Fruit fly (Drosophila melanogaster) whole organism, embryonic: ENCODE measurements around the gene Ripalpha.

ENCODE experiments used
- BtbVII ChIP-seq: fragments of 200-800 bp; sonication (Bioruptor generic); optimal IDR thresholded peaks from 3 replicates; lab custom pipeline; 2017; ENCODE audit warnings: missing biosample characterization, mild to moderate bottlenecking, missing genetic modification characterization
- CG12104 ChIP-seq: fragments of 200-800 bp; sonication (Bioruptor generic); optimal IDR thresholded peaks from 3 replicates; lab custom pipeline; 2016; ENCODE audit warnings: missing biosample characterization, missing genetic modification characterization
- CG13296 ChIP-seq: fragments of 200-800 bp; sonication (Bioruptor generic); optimal IDR thresholded peaks from 3 replicates; lab custom pipeline; 2018; ENCODE audit warnings: missing biosample characterization, mild to moderate bottlenecking, missing genetic modification characterization
- CG15696 ChIP-seq: fragments of 200-800 bp; sonication (Bioruptor generic); optimal IDR thresholded peaks from 2 replicates; lab custom pipeline; 2019; ENCODE audit warnings: missing biosample characterization, mild to moderate bottlenecking, missing genetic modification characterization, moderate library complexity
- CG17829 ChIP-seq: fragments of 200-800 bp; optimal IDR thresholded peaks from 2 replicates; lab custom pipeline; 2019; ENCODE audit warnings: missing biosample characterization, mild to moderate bottlenecking, missing genetic modification characterization, moderate library complexity
- CG18011 ChIP-seq: fragments of 200-800 bp; sonication (Bioruptor generic); optimal IDR thresholded peaks from 2 replicates; lab custom pipeline; 2017; ENCODE audit warnings: missing biosample characterization, missing genetic modification characterization, mild to moderate bottlenecking, moderate library complexity, missing genotype
- CG1832 ChIP-seq: fragments of 200-800 bp; sonication (Bioruptor generic); optimal IDR thresholded peaks from 2 replicates; lab custom pipeline; 2017; ENCODE audit warnings: missing biosample characterization, mild to moderate bottlenecking, missing genetic modification characterization, inconsistent platforms
- CG2116 ChIP-seq: fragments of 200-800 bp; sonication (Bioruptor generic); optimal IDR thresholded peaks from 3 replicates; lab custom pipeline; 2018; ENCODE audit warnings: missing biosample characterization, mild to moderate bottlenecking, missing genetic modification characterization
- CG33557 ChIP-seq: fragments of 200-800 bp; sonication (Bioruptor generic); optimal IDR thresholded peaks from 2 replicates; lab custom pipeline; 2019; ENCODE audit warnings: missing biosample characterization, mild to moderate bottlenecking, missing genetic modification characterization, moderate library complexity
- CG3407 ChIP-seq: fragments of 200-800 bp; sonication (Bioruptor generic); optimal IDR thresholded peaks from 2 replicates; lab custom pipeline; 2018; ENCODE audit warnings: missing biosample characterization, mild to moderate bottlenecking, missing genetic modification characterization
- CG3838 ChIP-seq: fragments of 200-800 bp; sonication (Bioruptor generic); optimal IDR thresholded peaks from 3 replicates; lab custom pipeline; 2016; ENCODE audit warnings: missing biosample characterization, missing genetic modification characterization
- CG6765 ChIP-seq: fragments of 200-800 bp; sonication (Bioruptor generic); optimal IDR thresholded peaks from 3 replicates; lab custom pipeline; 2017; ENCODE audit warnings: missing biosample characterization, mild to moderate bottlenecking, missing genetic modification characterization
- CG7357 ChIP-seq: fragments of 200-800 bp; sonication (Bioruptor generic); IDR thresholded peaks from 3 replicates; pipeline ENCODE4 v1.3.6; 2022; ENCODE audit warnings: missing biosample characterization, missing genetic modification characterization
- CTCF ChIP-seq: fragments of 200-800 bp; sonication (Bioruptor generic); optimal IDR thresholded peaks from 2 replicates; lab custom pipeline; 2017; ENCODE audit warnings: missing biosample characterization, mild to moderate bottlenecking, missing genetic modification characterization, moderate library complexity
- Dll ChIP-seq: fragments of 200-800 bp; sonication (Bioruptor generic); IDR thresholded peaks from 4 replicates; pipeline ENCODE4 v1.3.6; 2022; ENCODE audit warnings: missing biosample characterization, missing genetic modification characterization; ENCODE audit not compliant: partially characterized antibody
- Dp ChIP-seq: fragments of 200-800 bp; sonication (Bioruptor generic); optimal IDR thresholded peaks from 2 replicates; lab custom pipeline; 2018; ENCODE audit warnings: missing biosample characterization, mild to moderate bottlenecking, missing genetic modification characterization, moderate library complexity
- Ets97D ChIP-seq: fragments of 200-800 bp; sonication (Bioruptor generic); optimal IDR thresholded peaks from 3 replicates; lab custom pipeline; 2016; ENCODE audit warnings: missing biosample characterization, missing genetic modification characterization
- Gsc ChIP-seq: fragments of 200-800 bp; sonication (Bioruptor generic); IDR thresholded peaks from 2 replicates; pipeline ENCODE4 v1.3.6; 2022; ENCODE audit warnings: missing biosample characterization, missing genetic modification characterization
- HHEX ChIP-seq: fragments of 200-800 bp; sonication (Bioruptor generic); optimal IDR thresholded peaks from 3 replicates; lab custom pipeline; 2017; ENCODE audit warnings: missing biosample characterization, mild to moderate bottlenecking, missing genetic modification characterization, missing genetic modification reagents
- Hsf ChIP-seq: fragments of 200-800 bp; sonication (Bioruptor generic); optimal IDR thresholded peaks from 3 replicates; lab custom pipeline; 2016; ENCODE audit warnings: missing biosample characterization, missing genetic modification characterization
- Lpt ChIP-seq: fragments of >200 bp; optimal IDR thresholded peaks from 2 replicates; lab custom pipeline; 2018; ENCODE audit warnings: missing biosample characterization, missing genetic modification characterization
- Mad ChIP-seq: fragments of 200-800 bp; sonication (Bioruptor generic); optimal IDR thresholded peaks from 2 replicates; lab custom pipeline; 2016; ENCODE audit warnings: missing biosample characterization, missing genetic modification characterization
- Meics ChIP-seq: fragments of 200-800 bp; sonication (Bioruptor generic); optimal IDR thresholded peaks from 2 replicates; lab custom pipeline; 2017; ENCODE audit warnings: missing biosample characterization, mild to moderate bottlenecking, missing genetic modification characterization
- Oli ChIP-seq: fragments of 200-800 bp; sonication (Bioruptor generic); optimal IDR thresholded peaks from 2 replicates; lab custom pipeline; 2018; ENCODE audit warnings: missing biosample characterization, mild to moderate bottlenecking, missing genetic modification characterization, moderate library complexity
- Opbp ChIP-seq: fragments of 200-800 bp; sonication (Bioruptor generic); IDR thresholded peaks from 3 replicates; pipeline ENCODE4 v1.3.6; 2022; ENCODE audit warnings: missing biosample characterization, missing genetic modification characterization; ENCODE audit not compliant: partially characterized antibody
- Ravus ChIP-seq: fragments of 200-800 bp; sonication (Bioruptor generic); IDR thresholded peaks from 2 replicates; pipeline ENCODE4 v1.3.6; 2022; ENCODE audit warnings: missing biosample characterization, missing genetic modification characterization
- cad ChIP-seq: fragments of >200 bp; optimal IDR thresholded peaks from 2 replicates; lab custom pipeline; 2017; ENCODE audit warnings: missing biosample characterization, missing genetic modification characterization
- ci ChIP-seq: fragments of 200-800 bp; sonication (Bioruptor generic); IDR thresholded peaks from 3 replicates; pipeline ENCODE4 v1.3.6; 2022; ENCODE audit warnings: missing biosample characterization, missing genetic modification characterization
- corto ChIP-seq: fragments of 200-800 bp; sonication (Bioruptor generic); optimal IDR thresholded peaks from 2 replicates; lab custom pipeline; 2016; ENCODE audit warnings: missing biosample characterization, mild to moderate bottlenecking, missing genetic modification characterization, moderate library complexity
- croc ChIP-seq: fragments of 200-800 bp; sonication (Bioruptor generic); conservative IDR thresholded peaks from 3 replicates; pipeline ENCODE4 v1.3.6; 2022; ENCODE audit warnings: missing biosample characterization, missing genetic modification characterization
- dimm ChIP-seq: fragments of 200-800 bp; sonication (Bioruptor generic); IDR thresholded peaks from 2 replicates; pipeline ENCODE4 v1.3.6; 2022; ENCODE audit warnings: missing biosample characterization, missing genetic modification characterization
- dysf ChIP-seq: fragments of 200-800 bp; sonication (Bioruptor generic); IDR thresholded peaks from 3 replicates; pipeline ENCODE4 v1.3.6; 2022; ENCODE audit warnings: missing biosample characterization, missing genetic modification characterization
- en ChIP-seq: fragments of 200-800 bp; sonication (Bioruptor generic); optimal IDR thresholded peaks from 2 replicates; lab custom pipeline; 2016; ENCODE audit warnings: missing biosample characterization, missing genetic modification characterization
- esg ChIP-seq: fragments of 200-800 bp; sonication (Bioruptor generic); conservative IDR thresholded peaks from 2 replicates; pipeline ENCODE4 v1.3.6; 2022; ENCODE audit warnings: missing biosample characterization, missing genetic modification characterization
- fu2 ChIP-seq: fragments of 200-800 bp; sonication (Bioruptor generic); optimal IDR thresholded peaks from 2 replicates; lab custom pipeline; 2016; ENCODE audit warnings: missing biosample characterization, missing genetic modification characterization
- grau ChIP-seq: fragments of 200-800 bp; optimal IDR thresholded peaks from 3 replicates; lab custom pipeline; 2019; ENCODE audit warnings: missing biosample characterization, mild to moderate bottlenecking, missing genetic modification characterization, moderate library complexity
- jing ChIP-seq: fragments of 200-800 bp; sonication (Bioruptor generic); optimal IDR thresholded peaks from 2 replicates; lab custom pipeline; 2018; ENCODE audit warnings: missing biosample characterization, mild to moderate bottlenecking, missing genetic modification characterization
- kay ChIP-seq: fragments of 200-800 bp; sonication (Bioruptor generic); optimal IDR thresholded peaks from 2 replicates; lab custom pipeline; 2016; ENCODE audit warnings: missing biosample characterization, missing genetic modification characterization
- lbe ChIP-seq: fragments of 200-800 bp; sonication (Bioruptor generic); optimal IDR thresholded peaks from 2 replicates; lab custom pipeline; 2016; ENCODE audit warnings: missing biosample characterization, mild to moderate bottlenecking, missing genetic modification characterization
- nau ChIP-seq: fragments of 200-800 bp; sonication (Bioruptor generic); optimal IDR thresholded peaks from 3 replicates; lab custom pipeline; 2017; ENCODE audit warnings: missing biosample characterization, mild to moderate bottlenecking, missing genetic modification characterization, missing genetic modification reagents
- org-1 ChIP-seq: fragments of 200-800 bp; sonication (Bioruptor generic); optimal IDR thresholded peaks from 2 replicates; lab custom pipeline; 2017; ENCODE audit warnings: missing biosample characterization, missing genetic modification characterization
- p53 ChIP-seq: fragments of 200-800 bp; sonication (Bioruptor generic); optimal IDR thresholded peaks from 2 replicates; lab custom pipeline; 2016; ENCODE audit warnings: missing biosample characterization, missing genetic modification characterization
- pfk ChIP-seq: fragments of 200-800 bp; sonication (Bioruptor generic); optimal IDR thresholded peaks from 2 replicates; lab custom pipeline; 2018; ENCODE audit warnings: missing biosample characterization, mild to moderate bottlenecking, missing genetic modification characterization, moderate library complexity
- pho ChIP-seq: fragments of 200-800 bp; sonication (Bioruptor generic); optimal IDR thresholded peaks from 2 replicates; lab custom pipeline; 2016; ENCODE audit warnings: missing biosample characterization, missing genetic modification characterization
- prd ChIP-seq, 3 experiments: fragments of >200 bp in 2 of 3; fragments of 200-800 bp in 1 of 3; sonication (Bioruptor generic) in 1 of 3; optimal IDR thresholded peaks in 2 of 3; IDR thresholded peaks in 1 of 3; 2 replicates in 2 of 3; 3 replicates in 1 of 3; pipeline versions ENCODE4 v1.3.6 to Lab custom; 2017 to 2022; ENCODE audit warnings: missing biosample characterization in 1 of 3, missing genetic modification characterization in 1 of 3
- pzg ChIP-seq: fragments of 200-800 bp; sonication (Bioruptor generic); optimal IDR thresholded peaks from 3 replicates; lab custom pipeline; 2018; ENCODE audit warnings: missing biosample characterization, mild to moderate bottlenecking, missing genetic modification characterization, moderate library complexity
- row ChIP-seq: fragments of 200-800 bp; sonication (Bioruptor generic); IDR thresholded peaks from 3 replicates; pipeline ENCODE4 v1.3.6; 2022; ENCODE audit warnings: missing biosample characterization, missing genetic modification characterization
- sd ChIP-seq: fragments of 200-800 bp; sonication (Bioruptor generic); optimal IDR thresholded peaks from 3 replicates; lab custom pipeline; 2018; ENCODE audit warnings: missing biosample characterization, mild to moderate bottlenecking, missing genetic modification characterization, moderate library complexity
- unc-4 ChIP-seq: fragments of 200-800 bp; sonication (Bioruptor generic); IDR thresholded peaks from 2 replicates; pipeline ENCODE4 v1.3.6; 2022; ENCODE audit warnings: missing biosample characterization, missing genetic modification characterization; ENCODE audit not compliant: partially characterized antibody
- zen ChIP-seq: fragments of 200-800 bp; sonication (Bioruptor generic); optimal IDR thresholded peaks from 3 replicates; lab custom pipeline; 2018; ENCODE audit warnings: missing biosample characterization, mild to moderate bottlenecking, missing genetic modification characterization, moderate library complexity
- zfh1 ChIP-seq: fragments of 200-800 bp; sonication (Bioruptor generic); IDR thresholded peaks from 3 replicates; pipeline ENCODE4 v1.3.6; 2022; ENCODE audit warnings: missing biosample characterization, missing genetic modification characterization

The Ripalpha gene

DNA sequence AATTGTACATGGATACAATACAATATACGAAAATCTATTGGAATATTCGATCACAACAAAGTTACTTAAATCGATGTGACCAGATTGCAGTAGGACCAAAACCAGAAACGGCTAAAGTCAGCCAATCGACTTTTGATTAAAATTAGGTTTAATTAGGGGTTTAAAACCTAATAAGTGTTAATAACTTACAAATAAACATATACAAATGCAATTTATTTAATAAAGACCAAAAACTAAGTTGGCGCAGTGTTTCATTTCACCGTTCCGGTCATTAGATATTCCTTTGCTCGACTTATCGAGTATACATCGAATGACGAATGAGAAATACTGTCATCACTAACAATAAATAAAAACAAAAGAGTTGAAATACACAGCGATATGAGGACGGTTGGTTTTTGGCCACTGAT, 49.7 kb upstream of the Ripalpha start, which contains the start of the genes bsk and CG31717 (continued):
- TF ChIP-seq CG13296 (GFP tag; lab: Kevin White, UChicago): no peak
- TF ChIP-seq row (GFP tag; lab: Robert Waterston, UW): peak; percentile 65
- no peak for TF ChIP-seq CG6765 (GFP tag; lab: Kevin White, UChicago)
- no peak for TF ChIP-seq Meics (GFP tag; lab: Kevin White, UChicago)
- peak; percentile 34 for TF ChIP-seq kay (GFP tag; lab: Kevin White, UChicago)
- TF ChIP-seq CG12104 (GFP tag; lab: Kevin White, UChicago): no peak
- TF ChIP-seq lbe: peak; percentile 14
- peak; percentile 78 for TF ChIP-seq CG2116 (GFP tag; lab: Kevin White, UChicago)
- no peak for TF ChIP-seq zfh1 (GFP tag; lab: Robert Waterston, UW)
- TF ChIP-seq pho (GFP tag; lab: Kevin White, UChicago): no peak
- no peak for TF ChIP-seq CG7357 (GFP tag; lab: Robert Waterston, UW)
- no peak for TF ChIP-seq CG18011
- peak; percentile 38 for TF ChIP-seq CG17829
- no peak for TF ChIP-seq ci
- TF ChIP-seq Ets97D: peak; percentile 43
- no peak for TF ChIP-seq Hsf (GFP tag; lab: Kevin White, UChicago)
- peak; percentile 81 for TF ChIP-seq pzg (GFP tag; lab: Kevin White, UChicago)
- no peak for TF ChIP-seq grau (tag; lab: Kevin White, UChicago)
- TF ChIP-seq, all 482 proteins: peak for 58

dm6 chr2L:10249655-10250202, 49.0 kb upstream of the Ripalpha start:
- TF ChIP-seq nau (peak; percentile 3), jing (no peak), CTCF (GFP tag; lab: Kevin White, UChicago) (no peak), CG3838 (GFP tag; lab: Kevin White, UChicago) (no peak), p53 (GFP tag; lab: Kevin White, UChicago) (peak; percentile 76), unc-4 (no peak), dysf (GFP tag; lab: Robert Waterston, UW) (no peak), CG3407 (GFP tag; lab: Kevin White, UChicago) (no peak), Opbp (GFP tag; lab: Robert Waterston, UW) (no peak), pfk (peak; percentile 75), Gsc (no peak), Oli (no peak), Lpt (GFP tag; lab: Kevin White, UChicago) (no peak), esg (GFP tag; lab: Robert Waterston, UW) (no peak), CG15696 (tag; lab: Kevin White, UChicago) (peak; percentile 83), CG1832 (GFP tag; lab: Kevin White, UChicago) (no peak), fu2 (no peak), dimm (GFP tag; lab: Robert Waterston, UW) (no peak), Dp (GFP tag; lab: Kevin White, UChicago) (no peak), corto (GFP tag; lab: Kevin White, UChicago) (peak; percentile 20), BtbVII (GFP tag; lab: Kevin White, UChicago) (peak; percentile 60), en (GFP tag; lab: Kevin White, UChicago) (no peak), cad (no peak), prd (optimal IDR thresholded peaks at IDR 0.05; lab: Kevin White, UChicago) (no peak), prd (GFP tag; IDR thresholded peaks at IDR 0.05; lab: Robert Waterston, UW) (no peak), croc (GFP tag; lab: Robert Waterston, UW) (no peak), HHEX (no peak), CG33557 (peak; percentile 87), Mad (no peak), Ravus (no peak), Dll (GFP tag; lab: Robert Waterston, UW) (0 out of 4 replicates have a peak, but pooled peaks have one; percentile 24), sd (tag; lab: Kevin White, UChicago) (peak; percentile 76), org-1 (GFP tag; lab: Kevin White, UChicago) (no peak), zen (tag; lab: Kevin White, UChicago) (no peak)
